Worm (Caenorhabditis elegans) whole organism, L3 larva: ENCODE measurements around the gene C04B4.2.

ENCODE experiments used
- ama-1 ChIP-seq: fragments of 150-350 bp; optimal IDR thresholded peaks from 2 replicates; lab custom pipeline; 2018
- elt-1 ChIP-seq: fragments of 150-350 bp; optimal IDR thresholded peaks from 2 replicates; lab custom pipeline; 2014; ENCODE audit warnings: missing biosample characterization, missing genetic modification characterization
- elt-3 ChIP-seq, 3 experiments: fragments of 150-350 bp in 1 of 3; sonication (generic microtip) in 2 of 3; optimal IDR thresholded peaks; 2 replicates in 2 of 3; 4 replicates in 1 of 3; lab custom pipeline; 2014 to 2017; ENCODE audit warnings: missing biosample characterization in 3 of 3, missing genetic modification characterization in 3 of 3
- fkh-10 ChIP-seq: sonication (generic microtip); optimal IDR thresholded peaks from 2 replicates; lab custom pipeline; 2017; ENCODE audit warnings: missing biosample characterization, missing genetic modification reagents, missing genetic modification characterization
- mdl-1 ChIP-seq: fragments of 150-350 bp; optimal IDR thresholded peaks from 2 replicates; lab custom pipeline; 2014; ENCODE audit warnings: missing biosample characterization, missing genetic modification characterization
- nhr-12 ChIP-seq: fragments of 150-350 bp; optimal IDR thresholded peaks from 2 replicates; lab custom pipeline; 2014; ENCODE audit warnings: missing biosample characterization, missing genetic modification characterization
- nhr-28 ChIP-seq: fragments of 150-350 bp; optimal IDR thresholded peaks from 2 replicates; lab custom pipeline; 2014; ENCODE audit warnings: missing biosample characterization, missing genetic modification characterization
- nhr-76 ChIP-seq: fragments of 150-350 bp; sonication (generic microtip); optimal IDR thresholded peaks from 5 replicates; lab custom pipeline; 2014; ENCODE audit warnings: missing biosample characterization, missing genetic modification characterization
- nhr-77 ChIP-seq: fragments of 150-350 bp; optimal IDR thresholded peaks from 2 replicates; lab custom pipeline; 2014; ENCODE audit warnings: missing biosample characterization, missing genetic modification characterization
- zag-1 ChIP-seq: fragments of 150-350 bp; optimal IDR thresholded peaks from 2 replicates; lab custom pipeline; 2014; ENCODE audit warnings: missing biosample characterization, missing genetic modification characterization
- ztf-11 ChIP-seq: fragments of 150-350 bp; optimal IDR thresholded peaks from 2 replicates; lab custom pipeline; 2014; ENCODE audit warnings: missing biosample characterization, missing genetic modification characterization

- TF ChIP-seq nhr-12: no peak
- TF ChIP-seq elt-3 (tag; optimal IDR thresholded peaks at IDR 0.05; lab: Kevin White, UChicago): no peak
- TF ChIP-seq ztf-11: no peak
- no peak for TF ChIP-seq mdl-1 (tag; lab: Kevin White, UChicago)
- TF ChIP-seq fkh-10: no peak
- no peak for TF ChIP-seq nhr-28 (tag; lab: Kevin White, UChicago)
- no peak for TF ChIP-seq elt-1
- TF ChIP-seq ama-1 (lab: Kevin White, UChicago): no peak
- no peak for TF ChIP-seq nhr-76 (tag; lab: Kevin White, UChicago)
- TF ChIP-seq zag-1 (tag; lab: Kevin White, UChicago): no peak
- no peak for TF ChIP-seq nhr-77 (tag; lab: Kevin White, UChicago)
These were observed 1.1 kb downstream of the C04B4.2 start for ce11 chrX:12284161-12284560.
